Fruit fly (Drosophila melanogaster) whole organism, embryonic: ENCODE measurements around the gene CG10337.

Experiments
- Adf1 ChIP-seq: fragments of 200-800 bp; sonication (Bioruptor generic); IDR thresholded peaks from 2 replicates; pipeline ENCODE4 v1.3.6; 2022; ENCODE audit warnings: missing biosample characterization, missing genetic modification characterization
- Atf3 ChIP-seq: fragments of 200-800 bp; sonication (Bioruptor generic); optimal IDR thresholded peaks from 3 replicates; lab custom pipeline; 2016; ENCODE audit warnings: missing biosample characterization, missing genetic modification characterization
- B-H2 ChIP-seq: fragments of 200-800 bp; sonication (Bioruptor generic); optimal IDR thresholded peaks from 2 replicates; lab custom pipeline; 2018; ENCODE audit warnings: missing biosample characterization, mild to moderate bottlenecking, missing genetic modification characterization
- CG10565 ChIP-seq: fragments of 200-800 bp; sonication (Bioruptor generic); optimal IDR thresholded peaks from 3 replicates; lab custom pipeline; 2016; ENCODE audit warnings: missing biosample characterization, mild to moderate bottlenecking, missing genetic modification characterization
- CG13287 ChIP-seq: fragments of 200-800 bp; sonication (Bioruptor generic); IDR thresholded peaks from 2 replicates; pipeline ENCODE4 v1.3.6; 2022; ENCODE audit warnings: missing biosample characterization, missing genetic modification characterization; ENCODE audit not compliant: partially characterized antibody
- CG14710 ChIP-seq: fragments of 200-800 bp; sonication (Bioruptor generic); optimal IDR thresholded peaks from 3 replicates; lab custom pipeline; 2019; ENCODE audit warnings: missing biosample characterization, mild to moderate bottlenecking, missing genetic modification characterization, moderate library complexity
- CG18262 ChIP-seq: fragments of 200-800 bp; optimal IDR thresholded peaks from 3 replicates; lab custom pipeline; 2019; ENCODE audit warnings: missing biosample characterization, mild to moderate bottlenecking, missing genetic modification characterization, moderate library complexity
- CG18619 ChIP-seq: fragments of 200-800 bp; sonication (Bioruptor generic); optimal IDR thresholded peaks from 3 replicates; lab custom pipeline; 2017; ENCODE audit warnings: missing biosample characterization, mild to moderate bottlenecking, missing genetic modification characterization
- CG2678 ChIP-seq: fragments of 200-800 bp; sonication (Bioruptor generic); optimal IDR thresholded peaks from 3 replicates; lab custom pipeline; 2019; ENCODE audit warnings: missing biosample characterization, mild to moderate bottlenecking, missing genetic modification characterization, moderate library complexity
- CG30431 ChIP-seq: fragments of 200-800 bp; sonication (Bioruptor generic); optimal IDR thresholded peaks from 2 replicates; lab custom pipeline; 2017; ENCODE audit warnings: missing biosample characterization, missing genetic modification characterization
- CG3281 ChIP-seq: fragments of 200-800 bp; sonication (Bioruptor generic); optimal IDR thresholded peaks from 3 replicates; lab custom pipeline; 2017; ENCODE audit warnings: missing biosample characterization, mild to moderate bottlenecking, missing genetic modification characterization
- CG3847 ChIP-seq: fragments of 200-800 bp; sonication (Bioruptor generic); IDR thresholded peaks from 2 replicates; pipeline ENCODE4 v1.3.6; 2022; ENCODE audit warnings: missing biosample characterization, missing genetic modification characterization
- CG4617 ChIP-seq: fragments of 200-800 bp; sonication (Bioruptor generic); optimal IDR thresholded peaks from 3 replicates; lab custom pipeline; 2016; ENCODE audit warnings: missing biosample characterization, missing genetic modification characterization, borderline replicate concordance
- CG4730 ChIP-seq: fragments of 200-800 bp; sonication (Bioruptor generic); IDR thresholded peaks from 2 replicates; pipeline ENCODE4 v1.3.6; 2022; ENCODE audit warnings: missing biosample characterization, missing genetic modification characterization
- CG4820 ChIP-seq: fragments of 200-800 bp; sonication (Bioruptor generic); optimal IDR thresholded peaks from 3 replicates; lab custom pipeline; 2016; ENCODE audit warnings: missing biosample characterization, missing genetic modification characterization
- CG6765 ChIP-seq: fragments of 200-800 bp; sonication (Bioruptor generic); optimal IDR thresholded peaks from 3 replicates; lab custom pipeline; 2017; ENCODE audit warnings: missing biosample characterization, mild to moderate bottlenecking, missing genetic modification characterization
- CG7745 ChIP-seq: fragments of 200-800 bp; sonication (Bioruptor generic); optimal IDR thresholded peaks from 2 replicates; lab custom pipeline; 2018; ENCODE audit warnings: missing biosample characterization, mild to moderate bottlenecking, missing genetic modification characterization, moderate library complexity
- CG8089 ChIP-seq: fragments of 200-800 bp; sonication (Bioruptor generic); optimal IDR thresholded peaks from 3 replicates; lab custom pipeline; 2016; ENCODE audit warnings: missing biosample characterization, missing genetic modification characterization
- CG8388 ChIP-seq: fragments of 200-800 bp; sonication (Bioruptor generic); optimal IDR thresholded peaks from 2 replicates; lab custom pipeline; 2019; ENCODE audit warnings: missing biosample characterization, mild to moderate bottlenecking, missing genetic modification characterization, moderate library complexity
- CG8924 ChIP-seq: fragments of 200-800 bp; optimal IDR thresholded peaks from 3 replicates; lab custom pipeline; 2019; ENCODE audit warnings: missing biosample characterization, mild to moderate bottlenecking, missing genetic modification characterization, moderate library complexity
- CG9609 ChIP-seq: fragments of 200-800 bp; sonication (Bioruptor generic); optimal IDR thresholded peaks from 3 replicates; lab custom pipeline; 2016; ENCODE audit warnings: missing biosample characterization, missing genetic modification characterization
- CoRest ChIP-seq: fragments of 200-800 bp; sonication (Bioruptor generic); optimal IDR thresholded peaks from 3 replicates; lab custom pipeline; 2018; ENCODE audit warnings: missing biosample characterization, mild to moderate bottlenecking, missing genetic modification characterization, moderate library complexity
- GATAe ChIP-seq: fragments of 200-800 bp; sonication (Bioruptor generic); conservative IDR thresholded peaks from 2 replicates; pipeline ENCODE4 v1.3.6; 2022; ENCODE audit warnings: missing biosample characterization, missing genetic modification characterization
- HHEX ChIP-seq: fragments of 200-800 bp; sonication (Bioruptor generic); optimal IDR thresholded peaks from 3 replicates; lab custom pipeline; 2017; ENCODE audit warnings: missing biosample characterization, mild to moderate bottlenecking, missing genetic modification characterization, missing genetic modification reagents
- HLH54F ChIP-seq: fragments of 200-800 bp; sonication (Bioruptor generic); optimal IDR thresholded peaks from 3 replicates; lab custom pipeline; 2016; ENCODE audit warnings: missing biosample characterization, missing genetic modification characterization
- Hey ChIP-seq: fragments of 200-800 bp; sonication (Bioruptor generic); optimal IDR thresholded peaks from 3 replicates; lab custom pipeline; 2018; ENCODE audit warnings: missing biosample characterization, mild to moderate bottlenecking, missing genetic modification characterization
- Kr ChIP-seq: fragments of 200-800 bp; sonication (Bioruptor generic); optimal IDR thresholded peaks from 2 replicates; lab custom pipeline; 2017; ENCODE audit warnings: missing biosample characterization, mild to moderate bottlenecking, missing genetic modification characterization
- Mes4 ChIP-seq: fragments of 200-800 bp; sonication (Bioruptor generic); optimal IDR thresholded peaks from 2 replicates; lab custom pipeline; 2016; ENCODE audit warnings: missing biosample characterization, missing genetic modification characterization
- Sox102F ChIP-seq: fragments of 200-800 bp; sonication (Bioruptor generic); optimal IDR thresholded peaks from 2 replicates; lab custom pipeline; 2018; ENCODE audit warnings: missing biosample characterization, mild to moderate bottlenecking, missing genetic modification characterization, moderate library complexity
- Xrp1 ChIP-seq: fragments of 200-800 bp; sonication (Bioruptor generic); IDR thresholded peaks from 2 replicates; pipeline ENCODE4 v1.3.6; 2022; ENCODE audit warnings: missing biosample characterization, missing genetic modification characterization
- al ChIP-seq: fragments of 200-800 bp; sonication (Bioruptor generic); IDR thresholded peaks from 2 replicates; pipeline ENCODE4 v1.3.6; 2022; ENCODE audit warnings: missing biosample characterization, missing genetic modification characterization
- aop ChIP-seq: fragments of 200-800 bp; sonication (Bioruptor generic); IDR thresholded peaks from 2 replicates; pipeline ENCODE4 v1.3.6; 2022; ENCODE audit warnings: missing biosample characterization, missing genetic modification characterization
- btn ChIP-seq: fragments of 200-800 bp; sonication (Bioruptor generic); optimal IDR thresholded peaks from 2 replicates; lab custom pipeline; 2016; ENCODE audit warnings: missing biosample characterization, missing genetic modification characterization
- cwo ChIP-seq: fragments of 200-800 bp; sonication (Bioruptor generic); optimal IDR thresholded peaks from 3 replicates; lab custom pipeline; 2017; ENCODE audit warnings: missing biosample characterization, missing genetic modification characterization, mild to moderate bottlenecking, moderate library complexity, missing genetic modification reagents
- da ChIP-seq: fragments of 200-800 bp; sonication (Bioruptor generic); optimal IDR thresholded peaks from 2 replicates; lab custom pipeline; 2016; ENCODE audit warnings: missing biosample characterization, missing genetic modification characterization
- dpn ChIP-seq, 2 experiments: fragments of 200-800 bp; sonication (Bioruptor generic); optimal IDR thresholded peaks; 3 replicates each; lab custom pipeline; 2016; ENCODE audit warnings: missing biosample characterization in 2 of 2, missing genetic modification characterization in 2 of 2
- ems ChIP-seq: fragments of 200-800 bp; sonication (Bioruptor generic); optimal IDR thresholded peaks from 3 replicates; lab custom pipeline; 2016; ENCODE audit warnings: missing biosample characterization, missing genetic modification characterization
- fd3F ChIP-seq: fragments of 200-800 bp; sonication (Bioruptor generic); optimal IDR thresholded peaks from 2 replicates; lab custom pipeline; 2018; ENCODE audit warnings: missing biosample characterization, mild to moderate bottlenecking, missing genetic modification characterization, moderate library complexity
- hbn ChIP-seq: fragments of 200-800 bp; sonication (Bioruptor generic); IDR thresholded peaks from 2 replicates; pipeline ENCODE4 v1.3.6; 2022; ENCODE audit warnings: missing biosample characterization, missing genetic modification characterization; ENCODE audit not compliant: partially characterized antibody
- kni ChIP-seq: fragments of 200-800 bp; sonication (Bioruptor generic); optimal IDR thresholded peaks from 3 replicates; lab custom pipeline; 2017; ENCODE audit warnings: mild to moderate bottlenecking, missing biosample characterization, missing genetic modification reagents, missing genetic modification characterization
- knrl ChIP-seq: fragments of 200-800 bp; sonication (Bioruptor generic); IDR thresholded peaks from 3 replicates; pipeline ENCODE4 v1.3.6; 2022; ENCODE audit warnings: missing biosample characterization, missing genetic modification characterization; ENCODE audit not compliant: partially characterized antibody
- scrt ChIP-seq: fragments of 200-800 bp; sonication (Bioruptor generic); optimal IDR thresholded peaks from 2 replicates; lab custom pipeline; 2018; ENCODE audit warnings: missing biosample characterization, mild to moderate bottlenecking, missing genetic modification characterization, moderate library complexity
- sens ChIP-seq: fragments of 200-800 bp; sonication (Bioruptor generic); peaks from one replicate; lab custom pipeline; 2016; ENCODE audit warnings: missing biosample characterization, missing genetic modification characterization
- sqz ChIP-seq: fragments of 200-800 bp; sonication (Bioruptor generic); optimal IDR thresholded peaks from 3 replicates; lab custom pipeline; 2018; ENCODE audit warnings: missing biosample characterization, mild to moderate bottlenecking, missing genetic modification characterization
- tio ChIP-seq: fragments of 200-800 bp; sonication (Bioruptor generic); optimal IDR thresholded peaks from 2 replicates; lab custom pipeline; 2017; ENCODE audit warnings: missing biosample characterization, missing genetic modification characterization, inconsistent platforms
- trem ChIP-seq: fragments of 200-800 bp; optimal IDR thresholded peaks from 3 replicates; lab custom pipeline; 2019; ENCODE audit warnings: missing biosample characterization, mild to moderate bottlenecking, missing genetic modification characterization, moderate library complexity
- unc-4 ChIP-seq: fragments of 200-800 bp; sonication (Bioruptor generic); IDR thresholded peaks from 2 replicates; pipeline ENCODE4 v1.3.6; 2022; ENCODE audit warnings: missing biosample characterization, missing genetic modification characterization; ENCODE audit not compliant: partially characterized antibody
- usp ChIP-seq: fragments of >200 bp; optimal IDR thresholded peaks from 2 replicates; lab custom pipeline; 2017; ENCODE audit warnings: missing biosample characterization, missing genetic modification characterization
- wdn ChIP-seq: fragments of 200-800 bp; sonication (Bioruptor generic); IDR thresholded peaks from 2 replicates; pipeline ENCODE4 v1.3.6; 2022; ENCODE audit warnings: missing biosample characterization, missing genetic modification characterization
- zen2 ChIP-seq: fragments of 200-800 bp; sonication (Bioruptor generic); IDR thresholded peaks from 3 replicates; pipeline ENCODE4 v1.3.6; 2022; ENCODE audit warnings: missing biosample characterization, missing genetic modification characterization; ENCODE audit not compliant: partially characterized antibody

Gene CG10337

dm6 chr2L:19583926-19584392 lies 37.2 kb upstream of the CG10337 start, which contains the start of the genes PCNA2 and CG10366 (continued):
- no peak for TF ChIP-seq GATAe
- TF ChIP-seq CG2678: peak; percentile 68
- TF ChIP-seq HLH54F: peak; percentile 74
- peak; percentile 54 for TF ChIP-seq HHEX (GFP tag; lab: Kevin White, UChicago)
- TF ChIP-seq cwo: no peak
- TF ChIP-seq CG18262 (tag; lab: Kevin White, UChicago): peak; percentile 54
- peak; percentile 6 for TF ChIP-seq btn
- peak; percentile 84 for TF ChIP-seq CoRest (tag; lab: Kevin White, UChicago)
- TF ChIP-seq tio: no peak
- TF ChIP-seq trem (tag; lab: Kevin White, UChicago): peak; percentile 88
- TF ChIP-seq CG14710 (tag; lab: Kevin White, UChicago): peak; percentile 81
- peak; percentile 34 for TF ChIP-seq da (GFP tag; lab: Kevin White, UChicago)
- no peak for TF ChIP-seq Hey (tag; lab: Kevin White, UChicago)
- no peak for TF ChIP-seq usp (GFP tag; lab: Kevin White, UChicago)
- peak; percentile 56 for TF ChIP-seq Mes4 (GFP tag; lab: Kevin White, UChicago)
- TF ChIP-seq wdn (GFP tag; lab: Robert Waterston, UW): peak; percentile 66
- no peak for TF ChIP-seq Adf1 (GFP tag; lab: Robert Waterston, UW)
- peak; percentile 42 for TF ChIP-seq kni (GFP tag; lab: Kevin White, UChicago)
- peak; percentile 62 for TF ChIP-seq CG8089 (GFP tag; lab: Kevin White, UChicago)
- TF ChIP-seq CG4730 (GFP tag; lab: Robert Waterston, UW): no peak
- peak; percentile 61; the same call in 1 of the 2 replicates for TF ChIP-seq Xrp1 (GFP tag; lab: Robert Waterston, UW)
- TF ChIP-seq Kr: no peak
- TF ChIP-seq CG8924 (tag; lab: Kevin White, UChicago): peak; percentile 77
- TF ChIP-seq ems: peak; percentile 72
- peak; percentile 43; the same call in 1 of the 2 replicates for TF ChIP-seq al (GFP tag; lab: Robert Waterston, UW)
- peak; percentile 94 for TF ChIP-seq sens (GFP tag; lab: Kevin White, UChicago)
- TF ChIP-seq CG4617 (GFP tag; lab: Kevin White, UChicago): peak; percentile 87
- peak; percentile 70 for TF ChIP-seq B-H2
- no peak for TF ChIP-seq sqz
- no peak for TF ChIP-seq CG6765
- TF ChIP-seq CG10565 (GFP tag; lab: Kevin White, UChicago): no peak
- peak; percentile 65 for TF ChIP-seq Atf3
- no peak; the same call in 1 of the 2 replicates for TF ChIP-seq hbn (GFP tag; lab: Robert Waterston, UW)
- peak; percentile 68 for TF ChIP-seq CG13287 (GFP tag; lab: Robert Waterston, UW)
- peak; percentile 41; the same call in 1 of the 2 replicates for TF ChIP-seq unc-4 (GFP tag; lab: Robert Waterston, UW)
- no peak for TF ChIP-seq CG7745 (tag; lab: Kevin White, UChicago)
- TF ChIP-seq knrl (GFP tag; lab: Robert Waterston, UW): peak; percentile 80
- peak; percentile 84 for TF ChIP-seq CG9609 (GFP tag; lab: Kevin White, UChicago)
- peak; percentile 26 for TF ChIP-seq CG8388
- peak; percentile 88 for TF ChIP-seq CG3847 (GFP tag; lab: Robert Waterston, UW)
- peak; percentile 66 for TF ChIP-seq CG4820 (GFP tag; lab: Kevin White, UChicago)
- no peak for TF ChIP-seq zen2
- TF ChIP-seq CG30431 (GFP tag; lab: Kevin White, UChicago): no peak
- peak; percentile 38 for TF ChIP-seq fd3F
- no peak for TF ChIP-seq aop (GFP tag; lab: Robert Waterston, UW)
- TF ChIP-seq dpn (GFP tag; optimal IDR thresholded peaks at IDR 0.05; lab: Kevin White, UChicago): peak; percentile 75 to 80
- TF ChIP-seq CG18619 (GFP tag; lab: Kevin White, UChicago): peak; percentile 57
- peak; percentile 63 for TF ChIP-seq CG3281 (GFP tag; lab: Kevin White, UChicago)
- no peak for TF ChIP-seq scrt (GFP tag; lab: Kevin White, UChicago)
- TF ChIP-seq Sox102F: peak; percentile 54
